Fruit fly (Drosophila melanogaster) whole organism, embryonic: ENCODE measurements around the gene Pdh.

Source experiments
- CG12299 ChIP-seq: fragments of 200-800 bp; sonication (Bioruptor generic); optimal IDR thresholded peaks from 2 replicates; lab custom pipeline; 2018; ENCODE audit warnings: missing biosample characterization, mild to moderate bottlenecking, missing genetic modification characterization
- CG17328 ChIP-seq: fragments of 200-800 bp; sonication (Bioruptor generic); IDR thresholded peaks from 2 replicates; pipeline ENCODE4 v1.3.6; 2022; ENCODE audit warnings: missing biosample characterization, missing genetic modification characterization
- CG6683 ChIP-seq: fragments of 200-800 bp; sonication (Bioruptor generic); optimal IDR thresholded peaks from 2 replicates; lab custom pipeline; 2017; ENCODE audit warnings: missing biosample characterization, mild to moderate bottlenecking, missing genetic modification characterization, missing genetic modification reagents
- CG9932 ChIP-seq: fragments of 200-800 bp; sonication (Bioruptor generic); IDR thresholded peaks from 2 replicates; pipeline ENCODE4 v1.3.6; 2022; ENCODE audit warnings: missing biosample characterization, missing genetic modification characterization
- Opbp ChIP-seq: fragments of 200-800 bp; sonication (Bioruptor generic); IDR thresholded peaks from 3 replicates; pipeline ENCODE4 v1.3.6; 2022; ENCODE audit warnings: missing biosample characterization, missing genetic modification characterization; ENCODE audit not compliant: partially characterized antibody
- ara ChIP-seq: fragments of 200-800 bp; sonication (Bioruptor generic); IDR thresholded peaks from 2 replicates; pipeline ENCODE4 v1.3.6; 2022; ENCODE audit warnings: missing biosample characterization, missing genetic modification characterization

DNA sequence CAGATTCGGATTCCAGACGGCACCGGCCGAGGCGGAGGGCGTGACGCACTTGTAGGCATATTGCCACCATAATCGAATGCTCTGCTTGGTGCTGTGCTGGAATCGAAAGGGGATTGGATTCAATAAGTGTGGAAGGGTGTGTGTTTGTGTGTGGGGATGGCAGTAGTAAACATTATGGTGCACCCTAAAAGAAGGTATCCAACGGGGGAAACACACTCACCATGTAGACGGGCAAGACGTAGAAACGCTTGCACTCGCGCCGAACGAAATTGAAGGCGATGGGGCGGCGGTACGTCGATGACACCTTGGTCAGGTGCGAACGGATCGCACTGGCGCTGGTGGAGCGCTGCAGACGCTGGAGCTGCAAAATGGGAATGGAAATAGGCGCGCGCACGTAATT is 37.2 kb upstream of the Pdh start:
- TF ChIP-seq Opbp (GFP tag; lab: Robert Waterston, UW) (no peak), CG12299 (no peak), ara (no peak), CG17328 (GFP tag; lab: Robert Waterston, UW) (no peak), CG9932 (GFP tag; lab: Robert Waterston, UW) (no peak), CG6683 (GFP tag; lab: Kevin White, UChicago) (no peak)
